Fruit fly (Drosophila melanogaster): ENCODE results near the gene Nprl2.

The Nprl2 gene

DNA sequence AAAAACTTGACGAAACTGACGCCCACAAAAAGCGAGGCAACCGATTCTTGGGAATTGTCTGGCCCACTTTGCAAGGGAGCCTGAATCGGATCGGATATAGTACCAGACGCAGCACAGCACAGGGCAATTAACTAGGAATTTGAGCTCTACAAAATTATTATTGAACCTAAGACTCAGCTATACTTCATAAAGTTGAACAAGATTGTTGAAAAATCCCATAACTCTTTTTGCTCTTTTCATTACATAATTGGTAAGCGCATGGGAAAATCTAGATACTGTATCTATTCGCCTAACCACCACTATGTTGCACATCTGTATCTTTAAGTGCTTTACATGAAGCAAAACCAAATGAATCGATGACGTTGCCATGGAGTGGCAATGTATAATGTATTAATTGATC is 51.1 kb downstream of the Nprl2 start (continued):
- TF ChIP-seq Ssrp (tag; optimal IDR thresholded peaks at IDR 0.05) (peak; percentile 76), gt (GFP tag; IDR thresholded peaks at IDR 0.05) (peak; percentile 34; the same call in 1 of the 2 replicates), CG34422 (GFP tag; IDR thresholded peaks at IDR 0.05) (peak; percentile 61; the same call in 1 of the 3 replicates), CTCF (GFP tag; optimal IDR thresholded peaks at IDR 0.05) (peak; percentile 49), CG6813 (GFP tag; optimal IDR thresholded peaks at IDR 0.05) (peak; percentile 61), CG3838 (GFP tag; optimal IDR thresholded peaks at IDR 0.05) (no peak), ap (GFP tag; IDR thresholded peaks at IDR 0.05) (peak; percentile 70), Nf-YB (GFP tag; optimal IDR thresholded peaks at IDR 0.05) (peak; percentile 44), so (GFP tag; IDR thresholded peaks at IDR 0.05) (peak; percentile 82; the same call in 2 of the 3 replicates), Hand (GFP tag; optimal IDR thresholded peaks at IDR 0.05) (no peak), slou (GFP tag; optimal IDR thresholded peaks at IDR 0.05) (peak; percentile 26), HmgZ (tag; optimal IDR thresholded peaks at IDR 0.05) (peak; percentile 16), Sry-β (GFP tag; optimal IDR thresholded peaks at IDR 0.05) (peak; percentile 24), az2 (GFP tag; optimal IDR thresholded peaks at IDR 0.05) (peak; percentile 78)
